Fruit fly (Drosophila melanogaster): ENCODE results near the gene Traf6.
A peak's percentile ranks its signal among the peaks of the same experiment; 100 is the strongest.

The Traf6 gene

dm6 chrX:8122834-8123233 lies 34.4 kb downstream of the Traf6 start:
- TF ChIP-seq oc (tag; optimal IDR thresholded peaks at IDR 0.05) (no peak), CG9932 (GFP tag; IDR thresholded peaks at IDR 0.05) (no peak), gsb (GFP tag; IDR thresholded peaks at IDR 0.05) (no peak), bowl (GFP tag; IDR thresholded peaks at IDR 0.05) (no peak), CG2678 (tag; optimal IDR thresholded peaks at IDR 0.05) (peak; percentile 21), az2 (GFP tag; optimal IDR thresholded peaks at IDR 0.05) (peak; percentile 2), ab (GFP tag; optimal IDR thresholded peaks at IDR 0.05) (no peak), CG8924 (tag; optimal IDR thresholded peaks at IDR 0.05) (peak; percentile 18), CG13894 (tag; optimal IDR thresholded peaks at IDR 0.05) (no peak), Trl (optimal IDR thresholded peaks at IDR 0.05) (no peak), Trl (GFP tag; optimal IDR thresholded peaks at IDR 0.05) (no peak), CG15696 (tag; optimal IDR thresholded peaks at IDR 0.05) (peak; percentile 11), tup (GFP tag; optimal IDR thresholded peaks at IDR 0.05) (no peak), CG14710 (tag; optimal IDR thresholded peaks at IDR 0.05) (peak; percentile 48), CG18262 (tag; optimal IDR thresholded peaks at IDR 0.05) (peak; percentile 56), slbo (GFP tag; IDR thresholded peaks at IDR 0.05) (no peak), salm (tag; optimal IDR thresholded peaks at IDR 0.05) (no peak), row (GFP tag; IDR thresholded peaks at IDR 0.05) (peak; percentile 21; the same call in 1 of the 3 replicates), CG11398 (GFP tag; optimal IDR thresholded peaks at IDR 0.05) (no peak), chn (GFP tag; optimal IDR thresholded peaks at IDR 0.05) (no peak), CG33557 (GFP tag; optimal IDR thresholded peaks at IDR 0.05) (peak; percentile 2), Asciz (GFP tag; optimal IDR thresholded peaks at IDR 0.05) (no peak), dmrt99B (tag; optimal IDR thresholded peaks at IDR 0.05) (peak; percentile 26), cad (GFP tag; optimal IDR thresholded peaks at IDR 0.05) (no peak), dmrt11E (tag; optimal IDR thresholded peaks at IDR 0.05) (peak; percentile 31), CG12155 (GFP tag; optimal IDR thresholded peaks at IDR 0.05) (no peak), CG9727 (GFP tag; optimal IDR thresholded peaks at IDR 0.05) (peak; percentile 40), Neu2 (GFP tag; optimal IDR thresholded peaks at IDR 0.05; ENCODE audit: borderline replicate concordance) (no peak), lmd (GFP tag; IDR thresholded peaks at IDR 0.05) (no peak), CG1024 (GFP tag; IDR thresholded peaks at IDR 0.05) (no peak), Atf6 (GFP tag; IDR thresholded peaks at IDR 0.05) (no peak), CG17829 (tag; optimal IDR thresholded peaks at IDR 0.05) (peak; percentile 34), Camta (GFP tag; optimal IDR thresholded peaks at IDR 0.05) (no peak), ttk (GFP tag; IDR thresholded peaks at IDR 0.05) (no peak), Xrp1 (GFP tag; IDR thresholded peaks at IDR 0.05) (peak; percentile 17; the same call in 1 of the 2 replicates), luna (GFP tag; optimal IDR thresholded peaks at IDR 0.05) (no peak), CG1529 (GFP tag; optimal IDR thresholded peaks at IDR 0.05) (peak; percentile 14), CG12769 (tag; optimal IDR thresholded peaks at IDR 0.05) (no peak), lbe (GFP tag; optimal IDR thresholded peaks at IDR 0.05) (no peak), HLH54F (GFP tag; optimal IDR thresholded peaks at IDR 0.05) (no peak), CG32767 (GFP tag; IDR thresholded peaks at IDR 0.05) (no peak), nmo (GFP tag; optimal IDR thresholded peaks at IDR 0.05) (peak; percentile 60), lola (GFP tag; optimal IDR thresholded peaks at IDR 0.05) (peak in 1 of 3 experiments; percentile 57), Mrtf (GFP tag; IDR thresholded peaks at IDR 0.05) (no peak), dan (GFP tag; IDR thresholded peaks at IDR 0.05) (no peak), CG31224 (GFP tag; IDR thresholded peaks at IDR 0.05) (no peak), D (optimal IDR thresholded peaks at IDR 0.05) (no peak), D (GFP tag; optimal IDR thresholded peaks at IDR 0.05) (peak; percentile 28), Chrac-16 (GFP tag; optimal IDR thresholded peaks at IDR 0.05) (no peak), CG1603 (tag; optimal IDR thresholded peaks at IDR 0.05) (peak; percentile 38), Nf-YB (GFP tag; optimal IDR thresholded peaks at IDR 0.05) (no peak), ATbp (GFP tag; optimal IDR thresholded peaks at IDR 0.05) (peak; percentile 11)

All from whole organism, embryonic.